Worm (Caenorhabditis elegans): ENCODE data around the gene ifet-1.

Gene ifet-1

DNA sequence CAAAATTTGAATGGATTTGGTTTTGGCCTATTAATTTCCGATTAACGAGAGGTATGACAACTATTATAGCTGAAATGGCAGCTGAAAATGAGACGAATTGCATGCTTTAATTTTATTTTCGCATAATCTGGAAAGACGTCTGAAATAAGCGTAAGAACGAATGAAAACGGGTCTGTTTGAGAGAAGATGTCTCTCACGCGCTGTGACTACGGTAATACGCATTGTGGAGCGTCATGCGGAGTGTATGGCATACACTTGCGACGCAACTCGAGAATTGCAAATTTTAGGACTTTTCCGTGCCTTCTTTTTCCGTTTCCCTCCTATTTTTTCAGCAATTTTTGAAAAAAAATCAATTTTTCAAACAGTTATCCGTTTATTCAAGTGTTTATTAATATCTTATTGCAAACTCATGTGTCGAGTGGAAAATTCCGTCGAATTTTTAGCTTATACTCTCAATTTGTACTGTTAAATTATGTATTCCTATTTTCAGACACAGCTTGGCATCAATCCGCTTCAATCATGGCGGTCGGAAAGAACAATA, 548 bp upstream of the ifet-1 start, which contains the start of gene rps-1 (continued):
- TF ChIP-seq nhr-102 (tag; optimal IDR thresholded peaks at IDR 0.05) (peak; percentile 98), saeg-2 (GFP tag; IDR thresholded peaks at IDR 0.05) (peak; percentile 92), dmd-9 (GFP tag; IDR thresholded peaks at IDR 0.05) (peak; percentile 98), nhr-28 (tag; optimal IDR thresholded peaks at IDR 0.05) (peak; percentile 95), F37D6.2 (tag; optimal IDR thresholded peaks at IDR 0.05) (peak; percentile 96), lin-1 (GFP tag; IDR thresholded peaks at IDR 0.05) (peak; percentile 97), dve-1 (tag; optimal IDR thresholded peaks at IDR 0.05; ENCODE audit: insufficient read depth) (peak; percentile 99), spr-1 (tag; optimal IDR thresholded peaks at IDR 0.05) (peak; percentile 97), ces-1 (GFP tag; optimal IDR thresholded peaks at IDR 0.05) (peak; percentile 87), hif-1 (tag; optimal IDR thresholded peaks at IDR 0.05) (peak; percentile 82 to 93), zag-1 (tag; optimal IDR thresholded peaks at IDR 0.05) (no peak), nhr-6 (tag; optimal IDR thresholded peaks at IDR 0.05) (peak; percentile 95), T26A8.4 (GFP tag; IDR thresholded peaks at IDR 0.05) (peak; percentile 98), ceh-32 (tag; optimal IDR thresholded peaks at IDR 0.05; ENCODE audit: poor library complexity) (peak; percentile 83), unc-39 (tag; optimal IDR thresholded peaks at IDR 0.05) (no peak), F26F4.8 (GFP tag; conservative IDR thresholded peaks at IDR 0.05) (no peak), madf-5 (GFP tag; IDR thresholded peaks at IDR 0.05) (peak in 1 of 2 experiments; percentile 86; a peak in 2 of 4 replicates), rbr-2 (tag; optimal IDR thresholded peaks at IDR 0.05) (peak; percentile 99), lsy-2 (tag; optimal IDR thresholded peaks at IDR 0.05) (peak; percentile 100), aly-2 (tag; optimal IDR thresholded peaks at IDR 0.05) (no peak), zfp-2 (tag; optimal IDR thresholded peaks at IDR 0.05) (peak; percentile 89), nhr-10 (tag; optimal IDR thresholded peaks at IDR 0.05) (peak; percentile 91), unc-130 (GFP tag; optimal IDR thresholded peaks at IDR 0.05) (peak; percentile 91), F44E2.7 (GFP tag; IDR thresholded peaks at IDR 0.05) (no peak; the same call in 1 of the 2 replicates), spr-3 (GFP tag; optimal IDR thresholded peaks at IDR 0.05) (peak; percentile 96), zip-11 (GFP tag; IDR thresholded peaks at IDR 0.05) (peak; percentile 57; the same call in 1 of the 2 replicates), duxl-1 (tag; optimal IDR thresholded peaks at IDR 0.05; ENCODE audit: poor library complexity) (peak; percentile 97), zip-2 (tag; optimal IDR thresholded peaks at IDR 0.05) (peak; percentile 90), attf-4 (tag; optimal IDR thresholded peaks at IDR 0.05) (peak; percentile 74), pqm-1 (tag; optimal IDR thresholded peaks at IDR 0.05) (peak; percentile 76), tra-1 (GFP tag; IDR thresholded peaks at IDR 0.05) (peak; percentile 99), lin-13 (GFP tag; optimal IDR thresholded peaks at IDR 0.05) (peak; percentile 98), ceh-62 (tag; optimal IDR thresholded peaks at IDR 0.05) (no peak), cey-2 (tag; optimal IDR thresholded peaks at IDR 0.05; ENCODE audit: borderline replicate concordance, insufficient read depth) (no peak), nhr-237 (tag; optimal IDR thresholded peaks at IDR 0.05) (peak; percentile 48), nhr-111 (GFP tag; optimal IDR thresholded peaks at IDR 0.05) (peak; percentile 65), aha-1 (tag) (peak; percentile 100), madf-9 (GFP tag; conservative IDR thresholded peaks at IDR 0.05) (peak; percentile 97), zfp-3 (GFP tag; conservative IDR thresholded peaks at IDR 0.05) (peak; percentile 97), dpl-1 (GFP tag; optimal IDR thresholded peaks at IDR 0.05) (peak; percentile 97), lim-7 (GFP tag; IDR thresholded peaks at IDR 0.05) (peak; percentile 38; the same call in 1 of the 2 replicates), ztf-7 (tag; optimal IDR thresholded peaks at IDR 0.05) (peak; percentile 94), unc-62 (GFP tag; optimal IDR thresholded peaks at IDR 0.05 in 1 of 2) (peak in 1 of 2 experiments; percentile 99), unc-62 (tag; optimal IDR thresholded peaks at IDR 0.05) (no peak), nhr-25 (tag; optimal IDR thresholded peaks at IDR 0.05; ENCODE audit: borderline replicate concordance, insufficient read depth) (peak; percentile 95), lin-38 (GFP tag; IDR thresholded peaks at IDR 0.05) (peak; percentile 95), ceh-20 (GFP tag; IDR thresholded peaks at IDR 0.05) (peak; percentile 96), skn-1 (tag; optimal IDR thresholded peaks at IDR 0.05) (peak; percentile 96), F49E8.2 (tag; optimal IDR thresholded peaks at IDR 0.05; ENCODE audit: borderline replicate concordance) (peak; percentile 87), nhr-77 (tag; optimal IDR thresholded peaks at IDR 0.05) (peak; percentile 98), dmd-6 (GFP tag; IDR thresholded peaks at IDR 0.05) (peak; percentile 100)

All from whole organism, L4 larva.